Fruit fly (Drosophila melanogaster) whole organism, embryonic: ENCODE measurements around the gene Vps13D.
A peak's percentile ranks its signal among the peaks of the same experiment; 100 is the strongest.

ENCODE experiments used
- Bdp1 ChIP-seq: fragments of 200-800 bp; sonication (Bioruptor generic); optimal IDR thresholded peaks from 3 replicates; lab custom pipeline; 2016; ENCODE audit warnings: missing biosample characterization, missing genetic modification characterization
- CG10209 ChIP-seq: fragments of 200-800 bp; sonication (Bioruptor generic); optimal IDR thresholded peaks from 3 replicates; lab custom pipeline; 2017; ENCODE audit warnings: missing biosample characterization, mild to moderate bottlenecking, missing genetic modification characterization, missing genetic modification reagents
- CG10959 ChIP-seq: fragments of 200-800 bp; sonication (Bioruptor generic); IDR thresholded peaks from 2 replicates; pipeline ENCODE4 v1.3.6; 2022; ENCODE audit warnings: missing biosample characterization, missing genetic modification characterization
- CG14860 ChIP-seq: fragments of 200-800 bp; sonication (Bioruptor generic); IDR thresholded peaks from 3 replicates; pipeline ENCODE4 v1.3.6; 2022; ENCODE audit warnings: missing biosample characterization, missing genetic modification characterization; ENCODE audit not compliant: partially characterized antibody
- CG15514 ChIP-seq: fragments of 200-800 bp; sonication (Bioruptor generic); optimal IDR thresholded peaks from 3 replicates; lab custom pipeline; 2017; ENCODE audit warnings: missing biosample characterization, missing genetic modification characterization, mild to moderate bottlenecking, moderate library complexity, missing genetic modification reagents
- CG17186 ChIP-seq: fragments of 200-800 bp; sonication (Bioruptor generic); optimal IDR thresholded peaks from 3 replicates; lab custom pipeline; 2017; ENCODE audit warnings: missing biosample characterization, missing genetic modification reagents, missing genetic modification characterization
- CG17361 ChIP-seq: fragments of 200-800 bp; sonication (Bioruptor generic); IDR thresholded peaks from 3 replicates; pipeline ENCODE4 v1.3.6; 2022; ENCODE audit warnings: missing biosample characterization, missing genetic modification characterization
- CG17802 ChIP-seq: fragments of 200-800 bp; sonication (Bioruptor generic); optimal IDR thresholded peaks from 2 replicates; lab custom pipeline; 2018; ENCODE audit warnings: missing biosample characterization, mild to moderate bottlenecking, missing genetic modification characterization, moderate library complexity
- CG17829 ChIP-seq: fragments of 200-800 bp; optimal IDR thresholded peaks from 2 replicates; lab custom pipeline; 2019; ENCODE audit warnings: missing biosample characterization, mild to moderate bottlenecking, missing genetic modification characterization, moderate library complexity
- CG18619 ChIP-seq: fragments of 200-800 bp; sonication (Bioruptor generic); optimal IDR thresholded peaks from 3 replicates; lab custom pipeline; 2017; ENCODE audit warnings: missing biosample characterization, mild to moderate bottlenecking, missing genetic modification characterization
- CG2116 ChIP-seq: fragments of 200-800 bp; sonication (Bioruptor generic); optimal IDR thresholded peaks from 3 replicates; lab custom pipeline; 2018; ENCODE audit warnings: missing biosample characterization, mild to moderate bottlenecking, missing genetic modification characterization
- CG30020 ChIP-seq: fragments of 200-800 bp; optimal IDR thresholded peaks from 2 replicates; lab custom pipeline; 2019; ENCODE audit warnings: missing biosample characterization, mild to moderate bottlenecking, missing genetic modification characterization, moderate library complexity
- CG3281 ChIP-seq: fragments of 200-800 bp; sonication (Bioruptor generic); optimal IDR thresholded peaks from 3 replicates; lab custom pipeline; 2017; ENCODE audit warnings: missing biosample characterization, mild to moderate bottlenecking, missing genetic modification characterization
- CG34224 ChIP-seq: fragments of 200-800 bp; sonication (Bioruptor generic); IDR thresholded peaks from 3 replicates; pipeline ENCODE4 v1.3.6; 2022; ENCODE audit warnings: missing biosample characterization, missing genetic modification characterization; ENCODE audit not compliant: partially characterized antibody
- CG6791 ChIP-seq: fragments of 200-800 bp; sonication (Bioruptor generic); IDR thresholded peaks from 3 replicates; pipeline ENCODE4 v1.3.6; 2022; ENCODE audit warnings: missing biosample characterization, missing genetic modification characterization; ENCODE audit not compliant: partially characterized antibody
- CG7357 ChIP-seq: fragments of 200-800 bp; sonication (Bioruptor generic); IDR thresholded peaks from 3 replicates; pipeline ENCODE4 v1.3.6; 2022; ENCODE audit warnings: missing biosample characterization, missing genetic modification characterization
- CG7963 ChIP-seq: fragments of 200-800 bp; sonication (Bioruptor generic); IDR thresholded peaks from 3 replicates; pipeline ENCODE4 v1.3.6; 2022; ENCODE audit warnings: missing biosample characterization, missing genetic modification characterization; ENCODE audit not compliant: partially characterized antibody
- CG8290 ChIP-seq, 3 experiments: fragments of 200-800 bp; sonication (Bioruptor generic); optimal IDR thresholded peaks; 2 replicates each; lab custom pipeline; 2016 to 2019; ENCODE audit warnings: missing biosample characterization in 3 of 3, missing genetic modification characterization in 3 of 3, mild to moderate bottlenecking in 2 of 3, moderate library complexity in 1 of 3
- D19A ChIP-seq: fragments of 200-800 bp; optimal IDR thresholded peaks from 3 replicates; lab custom pipeline; 2019; ENCODE audit warnings: missing biosample characterization, mild to moderate bottlenecking, missing genetic modification characterization, moderate library complexity
- Doc3 ChIP-seq: fragments of 200-800 bp; sonication (Bioruptor generic); IDR thresholded peaks from 3 replicates; pipeline ENCODE4 v1.3.6; 2022; ENCODE audit warnings: missing biosample characterization, missing genetic modification characterization; ENCODE audit not compliant: partially characterized antibody
- Dp ChIP-seq: fragments of 200-800 bp; sonication (Bioruptor generic); optimal IDR thresholded peaks from 2 replicates; lab custom pipeline; 2018; ENCODE audit warnings: missing biosample characterization, mild to moderate bottlenecking, missing genetic modification characterization, moderate library complexity
- Fer2 ChIP-seq: fragments of 200-800 bp; sonication (Bioruptor generic); optimal IDR thresholded peaks from 2 replicates; lab custom pipeline; 2018; ENCODE audit warnings: missing biosample characterization, mild to moderate bottlenecking, missing genetic modification characterization, moderate library complexity
- GATAe ChIP-seq: fragments of 200-800 bp; sonication (Bioruptor generic); conservative IDR thresholded peaks from 2 replicates; pipeline ENCODE4 v1.3.6; 2022; ENCODE audit warnings: missing biosample characterization, missing genetic modification characterization
- Hr3 ChIP-seq: fragments of 200-800 bp; sonication (Bioruptor generic); optimal IDR thresholded peaks from 3 replicates; lab custom pipeline; 2016; ENCODE audit warnings: missing biosample characterization, missing genetic modification characterization
- Lhr ChIP-seq: fragments of 200-800 bp; sonication (Bioruptor generic); optimal IDR thresholded peaks from 3 replicates; lab custom pipeline; 2017; ENCODE audit warnings: mild to moderate bottlenecking, missing biosample characterization, missing genetic modification reagents, missing genetic modification characterization
- Opbp ChIP-seq: fragments of 200-800 bp; sonication (Bioruptor generic); IDR thresholded peaks from 3 replicates; pipeline ENCODE4 v1.3.6; 2022; ENCODE audit warnings: missing biosample characterization, missing genetic modification characterization; ENCODE audit not compliant: partially characterized antibody
- PHDP ChIP-seq: fragments of 200-800 bp; sonication (Bioruptor generic); optimal IDR thresholded peaks from 3 replicates; lab custom pipeline; 2018; ENCODE audit warnings: missing biosample characterization, mild to moderate bottlenecking, missing genetic modification characterization, moderate library complexity
- Stat92E ChIP-seq, 3 experiments: fragments of >200 bp in 2 of 3; fragments of 200-800 bp in 1 of 3; sonication (Bioruptor generic) in 1 of 3; optimal IDR thresholded peaks; 2 replicates each; lab custom pipeline; 2017 to 2019; ENCODE audit warnings: missing biosample characterization in 3 of 3, missing genetic modification characterization in 3 of 3, mild to moderate bottlenecking in 1 of 3, moderate library complexity in 1 of 3
- ab ChIP-seq: fragments of 200-800 bp; sonication (Bioruptor generic); optimal IDR thresholded peaks from 2 replicates; lab custom pipeline; 2016; ENCODE audit warnings: missing biosample characterization, missing genetic modification characterization
- amos ChIP-seq: fragments of 200-800 bp; sonication (Bioruptor generic); IDR thresholded peaks from 2 replicates; pipeline ENCODE4 v1.3.6; 2022; ENCODE audit warnings: missing biosample characterization, missing genetic modification characterization; ENCODE audit not compliant: partially characterized antibody
- bbx ChIP-seq: fragments of 200-800 bp; sonication (Bioruptor generic); IDR thresholded peaks from 2 replicates; pipeline ENCODE4 v1.3.6; 2022; ENCODE audit warnings: missing biosample characterization, missing genetic modification characterization; ENCODE audit not compliant: partially characterized antibody
- cg ChIP-seq: fragments of 200-800 bp; sonication (Bioruptor generic); optimal IDR thresholded peaks from 3 replicates; lab custom pipeline; 2019; ENCODE audit warnings: missing biosample characterization, mild to moderate bottlenecking, missing genetic modification characterization, moderate library complexity
- chif ChIP-seq, 2 experiments: fragments of 200-800 bp; sonication (Bioruptor generic); optimal IDR thresholded peaks; 3 replicates each; lab custom pipeline; 2016; ENCODE audit warnings: missing biosample characterization in 2 of 2, missing genetic modification characterization in 2 of 2
- chinmo ChIP-seq: fragments of 200-800 bp; sonication (Bioruptor generic); IDR thresholded peaks from 4 replicates; pipeline ENCODE4 v1.3.6; 2022; ENCODE audit warnings: missing biosample characterization, missing genetic modification characterization; ENCODE audit not compliant: partially characterized antibody
- hb ChIP-seq: fragments of 200-800 bp; sonication (Bioruptor generic); IDR thresholded peaks from 3 replicates; pipeline ENCODE4 v1.3.6; 2022; ENCODE audit warnings: missing biosample characterization, missing genetic modification characterization; ENCODE audit not compliant: partially characterized antibody
- inv ChIP-seq: fragments of 200-800 bp; sonication (Bioruptor generic); IDR thresholded peaks from 2 replicates; pipeline ENCODE4 v1.3.6; 2022; ENCODE audit warnings: missing biosample characterization, missing genetic modification characterization; ENCODE audit not compliant: partially characterized antibody
- klu ChIP-seq: fragments of 200-800 bp; sonication (Bioruptor generic); IDR thresholded peaks from 2 replicates; pipeline ENCODE4 v1.3.6; 2022; ENCODE audit warnings: missing biosample characterization, missing genetic modification characterization
- knrl ChIP-seq: fragments of 200-800 bp; sonication (Bioruptor generic); IDR thresholded peaks from 3 replicates; pipeline ENCODE4 v1.3.6; 2022; ENCODE audit warnings: missing biosample characterization, missing genetic modification characterization; ENCODE audit not compliant: partially characterized antibody
- onecut ChIP-seq: fragments of 200-800 bp; sonication (Bioruptor generic); IDR thresholded peaks from 2 replicates; pipeline ENCODE4 v1.3.6; 2022; ENCODE audit warnings: missing biosample characterization, missing genetic modification characterization
- phol ChIP-seq: fragments of 200-800 bp; sonication (Bioruptor generic); optimal IDR thresholded peaks from 3 replicates; lab custom pipeline; 2018; ENCODE audit warnings: missing biosample characterization, mild to moderate bottlenecking, missing genetic modification characterization, moderate library complexity
- prd ChIP-seq, 3 experiments: fragments of >200 bp in 2 of 3; fragments of 200-800 bp in 1 of 3; sonication (Bioruptor generic) in 1 of 3; optimal IDR thresholded peaks in 2 of 3; IDR thresholded peaks in 1 of 3; 2 replicates in 2 of 3; 3 replicates in 1 of 3; pipeline versions ENCODE4 v1.3.6 to Lab custom; 2017 to 2022; ENCODE audit warnings: missing biosample characterization in 1 of 3, missing genetic modification characterization in 1 of 3
- sima ChIP-seq: fragments of 200-800 bp; sonication (Bioruptor generic); optimal IDR thresholded peaks from 2 replicates; lab custom pipeline; 2016; ENCODE audit warnings: missing biosample characterization, missing genetic modification characterization
- sqz ChIP-seq: fragments of 200-800 bp; sonication (Bioruptor generic); optimal IDR thresholded peaks from 3 replicates; lab custom pipeline; 2018; ENCODE audit warnings: missing biosample characterization, mild to moderate bottlenecking, missing genetic modification characterization
- stwl ChIP-seq: fragments of 200-800 bp; sonication (Bioruptor generic); optimal IDR thresholded peaks from 3 replicates; lab custom pipeline; 2018; ENCODE audit warnings: missing biosample characterization, mild to moderate bottlenecking, missing genetic modification characterization, moderate library complexity
- tin ChIP-seq: fragments of 200-800 bp; sonication (Bioruptor generic); optimal IDR thresholded peaks from 3 replicates; lab custom pipeline; 2016; ENCODE audit warnings: missing biosample characterization, missing genetic modification characterization
- tna ChIP-seq: fragments of 200-800 bp; sonication (Bioruptor generic); IDR thresholded peaks from 2 replicates; pipeline ENCODE4 v1.3.6; 2022; ENCODE audit warnings: missing biosample characterization, missing genetic modification characterization; ENCODE audit not compliant: partially characterized antibody
- trem ChIP-seq: fragments of 200-800 bp; optimal IDR thresholded peaks from 3 replicates; lab custom pipeline; 2019; ENCODE audit warnings: missing biosample characterization, mild to moderate bottlenecking, missing genetic modification characterization, moderate library complexity

The Vps13D gene

dm6 chr3L:12732742-12733141 is 22.1 kb upstream of the Vps13D start (continued):
- TF ChIP-seq knrl (GFP tag; lab: Robert Waterston, UW) = peak; percentile 64
- TF ChIP-seq CG15514 (GFP tag; lab: Kevin White, UChicago) = peak; percentile 99
- TF ChIP-seq CG7357 (GFP tag; lab: Robert Waterston, UW) = no peak
- no peak for TF ChIP-seq GATAe (GFP tag; lab: Robert Waterston, UW)
- peak; percentile 48; the same call in 2 of the 3 replicates for TF ChIP-seq Doc3
- TF ChIP-seq onecut (GFP tag; lab: Robert Waterston, UW) = no peak
- peak; percentile 68; the same call in 2 of the 3 replicates for TF ChIP-seq CG17361
- TF ChIP-seq chinmo (GFP tag; lab: Robert Waterston, UW) = peak; percentile 66; the same call in 1 of the 4 replicates
- TF ChIP-seq Dp = peak; percentile 99
- TF ChIP-seq klu (GFP tag; lab: Robert Waterston, UW) = no peak
- no peak for TF ChIP-seq tin (GFP tag; lab: Kevin White, UChicago)
- TF ChIP-seq Lhr (GFP tag; lab: Kevin White, UChicago) = peak; percentile 33
- peak; percentile 13; the same call in 1 of the 3 replicates for TF ChIP-seq hb (GFP tag; lab: Robert Waterston, UW)
- peak; percentile 73; the same call in 1 of the 3 replicates for TF ChIP-seq Opbp
- peak; percentile 36 for TF ChIP-seq stwl
- TF ChIP-seq CG3281 (GFP tag; lab: Kevin White, UChicago) = no peak
- no peak for TF ChIP-seq CG17829 (tag; lab: Kevin White, UChicago)
- peak; percentile 69 for TF ChIP-seq CG6791
- TF ChIP-seq CG34224 (GFP tag; lab: Robert Waterston, UW) = peak; percentile 76
- no peak for TF ChIP-seq ab
- TF ChIP-seq bbx (GFP tag; lab: Robert Waterston, UW) = peak; percentile 72; the same call in 1 of the 2 replicates
- no peak for TF ChIP-seq CG18619
- TF ChIP-seq cg = no peak
- no peak for TF ChIP-seq chif (GFP tag; optimal IDR thresholded peaks at IDR 0.05; lab: Kevin White, UChicago)
- TF ChIP-seq tna (GFP tag; lab: Robert Waterston, UW) = peak; percentile 71
- TF ChIP-seq CG10209 (GFP tag; lab: Kevin White, UChicago) = no peak
- TF ChIP-seq CG30020 (tag; lab: Kevin White, UChicago) = peak; percentile 22
- TF ChIP-seq Hr3 (GFP tag; lab: Kevin White, UChicago) = no peak
- no peak for TF ChIP-seq CG17802 (tag; lab: Kevin White, UChicago)
- TF ChIP-seq inv (GFP tag; lab: Robert Waterston, UW) = peak; percentile 47; the same call in 1 of the 2 replicates
- peak; percentile 43 for TF ChIP-seq trem (tag; lab: Kevin White, UChicago)

- TF ChIP-seq CG10959 (GFP tag; lab: Robert Waterston, UW) = no peak
- peak; percentile 56 for TF ChIP-seq CG17186 (GFP tag; lab: Kevin White, UChicago)
- TF ChIP-seq Bdp1 (GFP tag; lab: Kevin White, UChicago) = no peak
- peak; percentile 24 for TF ChIP-seq CG17829 (tag; lab: Kevin White, UChicago)
- TF ChIP-seq Fer2 (tag; lab: Kevin White, UChicago) = no peak
- peak; percentile 14 for TF ChIP-seq D19A (tag; lab: Kevin White, UChicago)
- no peak for TF ChIP-seq prd (optimal IDR thresholded peaks at IDR 0.05; lab: Kevin White, UChicago)
- no peak for TF ChIP-seq prd (GFP tag; IDR thresholded peaks at IDR 0.05; lab: Robert Waterston, UW)
- peak in 1 of 3 experiments; percentile 40 for TF ChIP-seq Stat92E (GFP tag; optimal IDR thresholded peaks at IDR 0.05; lab: Kevin White, UChicago)
- TF ChIP-seq sqz (GFP tag; lab: Kevin White, UChicago) = peak; percentile 72
- TF ChIP-seq phol (tag; lab: Kevin White, UChicago) = peak; percentile 60
- TF ChIP-seq CG7963 (GFP tag; lab: Robert Waterston, UW) = no peak
- TF ChIP-seq PHDP = peak; percentile 7
- TF ChIP-seq amos (GFP tag; lab: Robert Waterston, UW) = peak; percentile 77
- peak; percentile 85 for TF ChIP-seq CG14860 (GFP tag; lab: Robert Waterston, UW)
- TF ChIP-seq sima = no peak
- TF ChIP-seq onecut (GFP tag; lab: Robert Waterston, UW) = no peak
- TF ChIP-seq CG8290 (GFP tag; optimal IDR thresholded peaks at IDR 0.05; lab: Kevin White, UChicago) = peak; percentile 20
- no peak for TF ChIP-seq CG8290 (tag; optimal IDR thresholded peaks at IDR 0.05; lab: Kevin White, UChicago)
- TF ChIP-seq CG2116 = peak; percentile 83
Measured at dm6 chr3L:12734550-12735012, 20.3 kb upstream of the Vps13D start, which contains the start of the genes SmD1 and Ptp69D. SmD1 (minus strand) TSS chr3L:12734611. Ptp69D (plus strand) TSS chr3L:12734945.
